Fruit fly (Drosophila melanogaster) whole organism, embryonic: ENCODE data around the gene moody.

Experiments used
- BtbVII ChIP-seq: fragments of 200-800 bp; sonication (Bioruptor generic); optimal IDR thresholded peaks from 3 replicates; lab custom pipeline; 2017; ENCODE audit warnings: missing biosample characterization, mild to moderate bottlenecking, missing genetic modification characterization
- CG10267 ChIP-seq: fragments of 200-800 bp; sonication (Bioruptor generic); optimal IDR thresholded peaks from 2 replicates; lab custom pipeline; 2018; ENCODE audit warnings: missing biosample characterization, mild to moderate bottlenecking, missing genetic modification characterization, moderate library complexity
- CG12236 ChIP-seq: fragments of 200-800 bp; sonication (Bioruptor generic); optimal IDR thresholded peaks from 2 replicates; lab custom pipeline; 2016; ENCODE audit warnings: missing biosample characterization, missing genetic modification characterization
- CG1233 ChIP-seq: fragments of 200-800 bp; sonication (Bioruptor generic); optimal IDR thresholded peaks from 4 replicates; lab custom pipeline; 2018; ENCODE audit warnings: missing biosample characterization, mild to moderate bottlenecking, missing genetic modification characterization
- CG12391 ChIP-seq: fragments of 200-800 bp; sonication (Bioruptor generic); optimal IDR thresholded peaks from 3 replicates; lab custom pipeline; 2018; ENCODE audit warnings: missing biosample characterization, mild to moderate bottlenecking, missing genetic modification characterization, moderate library complexity
- CG13123 ChIP-seq: fragments of 200-800 bp; sonication (Bioruptor generic); optimal IDR thresholded peaks from 2 replicates; lab custom pipeline; 2016; ENCODE audit warnings: missing biosample characterization, missing genetic modification characterization
- CG14050 ChIP-seq: fragments of 200-800 bp; sonication (Bioruptor generic); IDR thresholded peaks from 3 replicates; pipeline ENCODE4 v1.3.6; 2022; ENCODE audit warnings: missing biosample characterization, missing genetic modification characterization
- CG1647 ChIP-seq: fragments of 200-800 bp; sonication (Bioruptor generic); optimal IDR thresholded peaks from 3 replicates; lab custom pipeline; 2016; ENCODE audit warnings: missing biosample characterization, missing genetic modification characterization
- CG16863 ChIP-seq: fragments of 200-800 bp; sonication (Bioruptor generic); optimal IDR thresholded peaks from 3 replicates; lab custom pipeline; 2016; ENCODE audit warnings: missing biosample characterization, missing genetic modification characterization
- CG17186 ChIP-seq: fragments of 200-800 bp; sonication (Bioruptor generic); optimal IDR thresholded peaks from 3 replicates; lab custom pipeline; 2017; ENCODE audit warnings: missing biosample characterization, missing genetic modification reagents, missing genetic modification characterization
- CG17328 ChIP-seq: fragments of 200-800 bp; sonication (Bioruptor generic); IDR thresholded peaks from 2 replicates; pipeline ENCODE4 v1.3.6; 2022; ENCODE audit warnings: missing biosample characterization, missing genetic modification characterization
- CG17385 ChIP-seq: fragments of 200-800 bp; sonication (Bioruptor generic); optimal IDR thresholded peaks from 3 replicates; lab custom pipeline; 2018; ENCODE audit warnings: missing biosample characterization, mild to moderate bottlenecking, missing genetic modification characterization
- CG18619 ChIP-seq: fragments of 200-800 bp; sonication (Bioruptor generic); optimal IDR thresholded peaks from 3 replicates; lab custom pipeline; 2017; ENCODE audit warnings: missing biosample characterization, mild to moderate bottlenecking, missing genetic modification characterization
- CG2120 ChIP-seq: fragments of 200-800 bp; sonication (Bioruptor generic); optimal IDR thresholded peaks from 3 replicates; lab custom pipeline; 2016; ENCODE audit warnings: missing biosample characterization, missing genetic modification characterization
- CG2202 ChIP-seq: fragments of 200-800 bp; sonication (Bioruptor generic); optimal IDR thresholded peaks from 2 replicates; lab custom pipeline; 2018; ENCODE audit warnings: missing biosample characterization, mild to moderate bottlenecking, missing genetic modification characterization
- CG2678 ChIP-seq: fragments of 200-800 bp; sonication (Bioruptor generic); optimal IDR thresholded peaks from 3 replicates; lab custom pipeline; 2019; ENCODE audit warnings: missing biosample characterization, mild to moderate bottlenecking, missing genetic modification characterization, moderate library complexity
- CG31441 ChIP-seq: fragments of 200-800 bp; sonication (Bioruptor generic); IDR thresholded peaks from 2 replicates; pipeline ENCODE4 v1.3.6; 2022; ENCODE audit warnings: missing biosample characterization, missing genetic modification characterization
- CG32532 ChIP-seq: fragments of 200-800 bp; sonication (Bioruptor generic); IDR thresholded peaks from 2 replicates; pipeline ENCODE4 v1.3.6; 2022; ENCODE audit warnings: missing biosample characterization, missing genetic modification characterization
- CG7372 ChIP-seq: fragments of 200-800 bp; sonication (Bioruptor generic); IDR thresholded peaks from 2 replicates; pipeline ENCODE4 v1.3.6; 2022; ENCODE audit warnings: missing biosample characterization, missing genetic modification characterization
- CG7839 ChIP-seq: fragments of 200-800 bp; sonication (Bioruptor generic); optimal IDR thresholded peaks from 3 replicates; lab custom pipeline; 2018; ENCODE audit warnings: missing biosample characterization, mild to moderate bottlenecking, missing genetic modification characterization, moderate library complexity
- CG7987 ChIP-seq: fragments of 200-800 bp; sonication (Bioruptor generic); optimal IDR thresholded peaks from 2 replicates; lab custom pipeline; 2018; ENCODE audit warnings: missing biosample characterization, mild to moderate bottlenecking, missing genetic modification characterization, moderate library complexity
- CG8281 ChIP-seq: fragments of 200-800 bp; sonication (Bioruptor generic); optimal IDR thresholded peaks from 2 replicates; lab custom pipeline; 2018; ENCODE audit warnings: missing biosample characterization, mild to moderate bottlenecking, missing genetic modification characterization, moderate library complexity
- CG8924 ChIP-seq: fragments of 200-800 bp; optimal IDR thresholded peaks from 3 replicates; lab custom pipeline; 2019; ENCODE audit warnings: missing biosample characterization, mild to moderate bottlenecking, missing genetic modification characterization, moderate library complexity
- Dref ChIP-seq: fragments of 200-800 bp; sonication (Bioruptor generic); IDR thresholded peaks from 2 replicates; pipeline ENCODE4 v1.3.6; 2022; ENCODE audit warnings: missing biosample characterization, missing genetic modification characterization
- Ets65A ChIP-seq: fragments of 200-800 bp; sonication (Bioruptor generic); peaks from one replicate; lab custom pipeline; 2016; ENCODE audit warnings: missing biosample characterization, missing genetic modification characterization
- Ets97D ChIP-seq: fragments of 200-800 bp; sonication (Bioruptor generic); optimal IDR thresholded peaks from 3 replicates; lab custom pipeline; 2016; ENCODE audit warnings: missing biosample characterization, missing genetic modification characterization
- HLH3B ChIP-seq: fragments of 200-800 bp; sonication (Bioruptor generic); IDR thresholded peaks from 2 replicates; pipeline ENCODE4 v1.3.6; 2022; ENCODE audit warnings: missing biosample characterization, missing genetic modification characterization
- HLHmδ ChIP-seq: fragments of 200-800 bp; sonication (Bioruptor generic); optimal IDR thresholded peaks from 2 replicates; lab custom pipeline; 2018; ENCODE audit warnings: missing biosample characterization, mild to moderate bottlenecking, missing genetic modification characterization, moderate library complexity
- Hr51 ChIP-seq, 2 experiments: fragments of 200-800 bp; sonication (Bioruptor generic); optimal IDR thresholded peaks; 2 replicates in 1 of 2; 3 replicates in 1 of 2; lab custom pipeline; 2016 to 2018; ENCODE audit warnings: missing biosample characterization in 2 of 2, missing genetic modification characterization in 2 of 2, mild to moderate bottlenecking in 1 of 2, moderate library complexity in 1 of 2
- Lhr ChIP-seq: fragments of 200-800 bp; sonication (Bioruptor generic); optimal IDR thresholded peaks from 3 replicates; lab custom pipeline; 2017; ENCODE audit warnings: mild to moderate bottlenecking, missing biosample characterization, missing genetic modification reagents, missing genetic modification characterization
- MBD-R2 ChIP-seq: fragments of 200-800 bp; sonication (Bioruptor generic); IDR thresholded peaks from 2 replicates; pipeline ENCODE4 v1.3.6; 2022; ENCODE audit warnings: missing biosample characterization, missing genetic modification characterization
- Mad ChIP-seq: fragments of 200-800 bp; sonication (Bioruptor generic); optimal IDR thresholded peaks from 2 replicates; lab custom pipeline; 2016; ENCODE audit warnings: missing biosample characterization, missing genetic modification characterization
- Meics ChIP-seq: fragments of 200-800 bp; sonication (Bioruptor generic); optimal IDR thresholded peaks from 2 replicates; lab custom pipeline; 2017; ENCODE audit warnings: missing biosample characterization, mild to moderate bottlenecking, missing genetic modification characterization
- Xbp1 ChIP-seq: fragments of 200-800 bp; sonication (Bioruptor generic); optimal IDR thresholded peaks from 3 replicates; lab custom pipeline; 2016; ENCODE audit warnings: missing biosample characterization, mild to moderate bottlenecking, missing genetic modification characterization
- al ChIP-seq: fragments of 200-800 bp; sonication (Bioruptor generic); IDR thresholded peaks from 2 replicates; pipeline ENCODE4 v1.3.6; 2022; ENCODE audit warnings: missing biosample characterization, missing genetic modification characterization
- chinmo ChIP-seq: fragments of 200-800 bp; sonication (Bioruptor generic); IDR thresholded peaks from 4 replicates; pipeline ENCODE4 v1.3.6; 2022; ENCODE audit warnings: missing biosample characterization, missing genetic modification characterization; ENCODE audit not compliant: partially characterized antibody
- chn ChIP-seq: fragments of 200-800 bp; sonication (Bioruptor generic); optimal IDR thresholded peaks from 2 replicates; lab custom pipeline; 2016; ENCODE audit warnings: missing biosample characterization, missing genetic modification characterization
- disco-r ChIP-seq: fragments of 200-800 bp; sonication (Bioruptor generic); optimal IDR thresholded peaks from 2 replicates; lab custom pipeline; 2016; ENCODE audit warnings: missing biosample characterization, missing genetic modification characterization
- gce ChIP-seq: fragments of 200-800 bp; sonication (Bioruptor generic); IDR thresholded peaks from 3 replicates; pipeline ENCODE4 v1.3.6; 2022; ENCODE audit warnings: missing biosample characterization, missing genetic modification characterization
- gcm ChIP-seq: fragments of 200-800 bp; sonication (Bioruptor generic); optimal IDR thresholded peaks from 2 replicates; lab custom pipeline; 2019; ENCODE audit warnings: missing biosample characterization, mild to moderate bottlenecking, missing genetic modification characterization, moderate library complexity
- grau ChIP-seq: fragments of 200-800 bp; optimal IDR thresholded peaks from 3 replicates; lab custom pipeline; 2019; ENCODE audit warnings: missing biosample characterization, mild to moderate bottlenecking, missing genetic modification characterization, moderate library complexity
- her ChIP-seq: fragments of 200-800 bp; sonication (Bioruptor generic); optimal IDR thresholded peaks from 2 replicates; lab custom pipeline; 2016; ENCODE audit warnings: missing biosample characterization, missing genetic modification characterization
- lmd ChIP-seq: fragments of 200-800 bp; sonication (Bioruptor generic); IDR thresholded peaks from 2 replicates; pipeline ENCODE4 v1.3.6; 2022; ENCODE audit warnings: missing biosample characterization, missing genetic modification characterization
- phol ChIP-seq: fragments of 200-800 bp; sonication (Bioruptor generic); optimal IDR thresholded peaks from 3 replicates; lab custom pipeline; 2018; ENCODE audit warnings: missing biosample characterization, mild to moderate bottlenecking, missing genetic modification characterization, moderate library complexity
- pum ChIP-seq: fragments of 200-800 bp; sonication (Bioruptor generic); optimal IDR thresholded peaks from 2 replicates; lab custom pipeline; 2016; ENCODE audit warnings: missing biosample characterization, missing genetic modification characterization
- pzg ChIP-seq: fragments of 200-800 bp; sonication (Bioruptor generic); optimal IDR thresholded peaks from 3 replicates; lab custom pipeline; 2018; ENCODE audit warnings: missing biosample characterization, mild to moderate bottlenecking, missing genetic modification characterization, moderate library complexity
- sens ChIP-seq: fragments of 200-800 bp; sonication (Bioruptor generic); peaks from one replicate; lab custom pipeline; 2016; ENCODE audit warnings: missing biosample characterization, missing genetic modification characterization
- seq ChIP-seq: fragments of 200-800 bp; sonication (Bioruptor generic); IDR thresholded peaks from 2 replicates; pipeline ENCODE4 v1.3.6; 2022; ENCODE audit warnings: missing biosample characterization, missing genetic modification characterization
- stc ChIP-seq: fragments of 200-800 bp; sonication (Bioruptor generic); IDR thresholded peaks from 2 replicates; pipeline ENCODE4 v1.3.6; 2022; ENCODE audit warnings: missing biosample characterization, missing genetic modification characterization
- sug ChIP-seq: fragments of 200-800 bp; optimal IDR thresholded peaks from 2 replicates; lab custom pipeline; 2019; ENCODE audit warnings: missing biosample characterization, mild to moderate bottlenecking, missing genetic modification characterization, moderate library complexity
- tap ChIP-seq: fragments of 200-800 bp; optimal IDR thresholded peaks from 3 replicates; lab custom pipeline; 2019; ENCODE audit warnings: missing biosample characterization, mild to moderate bottlenecking, missing genetic modification characterization, moderate library complexity

moody gene

dm6 chrX:2061119-2061518, 11.2 kb upstream of the moody start:
- TF ChIP-seq Ets65A (GFP tag; lab: Kevin White, UChicago) (peak; percentile 93), Ets97D (GFP tag; lab: Kevin White, UChicago) (peak; percentile 91), CG13123 (GFP tag; lab: Kevin White, UChicago) (no peak), Dref (GFP tag; lab: Robert Waterston, UW) (no peak), Hr51 (GFP tag; optimal IDR thresholded peaks at IDR 0.05; lab: Kevin White, UChicago) (peak in 1 of 2 experiments; percentile 36), sens (GFP tag; lab: Kevin White, UChicago) (peak; percentile 84), CG10267 (tag; lab: Kevin White, UChicago) (peak; percentile 40), chn (GFP tag; lab: Kevin White, UChicago) (no peak), CG2678 (tag; lab: Kevin White, UChicago) (peak; percentile 65), gce (GFP tag; lab: Robert Waterston, UW) (no peak), stc (0 out of 2 replicates have a peak, but pooled peaks have one; percentile 19), CG1647 (GFP tag; lab: Kevin White, UChicago) (no peak), CG2202 (peak; percentile 19), CG32532 (GFP tag; lab: Robert Waterston, UW) (no peak), Meics (GFP tag; lab: Kevin White, UChicago) (peak; percentile 40), CG17186 (GFP tag; lab: Kevin White, UChicago) (no peak), CG12236 (GFP tag; lab: Kevin White, UChicago) (peak; percentile 20), chinmo (GFP tag; lab: Robert Waterston, UW) (0 out of 4 replicates have a peak, but pooled peaks have one; percentile 46), her (no peak), BtbVII (GFP tag; lab: Kevin White, UChicago) (peak; percentile 36), CG31441 (GFP tag; lab: Robert Waterston, UW) (peak; percentile 55), CG7987 (GFP tag; lab: Kevin White, UChicago) (peak; percentile 16), sug (tag; lab: Kevin White, UChicago) (peak; percentile 50), HLHmδ (peak; percentile 40), CG12391 (tag; lab: Kevin White, UChicago) (peak; percentile 52), pzg (GFP tag; lab: Kevin White, UChicago) (peak; percentile 14), seq (no peak), gcm (GFP tag; lab: Kevin White, UChicago) (peak; percentile 38), tap (tag; lab: Kevin White, UChicago) (peak; percentile 26), CG7372 (GFP tag; lab: Robert Waterston, UW) (0 out of 2 replicates have a peak, but pooled peaks have one; percentile 31), phol (tag; lab: Kevin White, UChicago) (peak; percentile 88), lmd (GFP tag; lab: Robert Waterston, UW) (0 out of 2 replicates have a peak, but pooled peaks have one; percentile 18), MBD-R2 (GFP tag; lab: Robert Waterston, UW) (peak; percentile 62), CG1233 (GFP tag; lab: Kevin White, UChicago) (peak; percentile 66), CG2120 (no peak), Mad (GFP tag; lab: Kevin White, UChicago) (no peak), CG17328 (GFP tag; lab: Robert Waterston, UW) (0 out of 2 replicates have a peak, but pooled peaks have one; percentile 15), HLH3B (GFP tag; lab: Robert Waterston, UW) (no peak), CG17385 (GFP tag; lab: Kevin White, UChicago) (peak; percentile 65), al (no peak), pum (no peak), Lhr (GFP tag; lab: Kevin White, UChicago) (peak; percentile 1), CG14050 (GFP tag; lab: Robert Waterston, UW) (no peak), CG7839 (tag; lab: Kevin White, UChicago) (peak; percentile 51), CG8924 (tag; lab: Kevin White, UChicago) (peak; percentile 40), CG16863 (peak; percentile 18), CG18619 (GFP tag; lab: Kevin White, UChicago) (peak; percentile 34), grau (tag; lab: Kevin White, UChicago) (peak; percentile 42), CG8281 (tag; lab: Kevin White, UChicago) (no peak), Xbp1 (GFP tag; lab: Kevin White, UChicago) (peak; percentile 23), disco-r (GFP tag; lab: Kevin White, UChicago) (no peak)
